Fruit fly (Drosophila melanogaster): ENCODE data around the gene Pgant4.

Pgant4 gene

dm6 chr2L:3440322-3440721, 32.1 kb upstream of the Pgant4 start (continued):
- peak; percentile 64 for TF ChIP-seq Six4 (GFP tag; optimal IDR thresholded peaks at IDR 0.05)
- TF ChIP-seq Sin3A (optimal IDR thresholded peaks at IDR 0.05) = no peak
- TF ChIP-seq ara (GFP tag; IDR thresholded peaks at IDR 0.05) = peak; percentile 69
- peak; percentile 28 for TF ChIP-seq CG31365 (tag; optimal IDR thresholded peaks at IDR 0.05)
- no peak for TF ChIP-seq CG10462 (GFP tag; optimal IDR thresholded peaks at IDR 0.05)
- TF ChIP-seq CG10274 (GFP tag; optimal IDR thresholded peaks at IDR 0.05) = peak; percentile 49
- peak; percentile 19; the same call in 1 of the 2 replicates for TF ChIP-seq Taf1 (GFP tag; IDR thresholded peaks at IDR 0.05)
- TF ChIP-seq Hey (tag; optimal IDR thresholded peaks at IDR 0.05) = no peak
- peak; percentile 77 for TF ChIP-seq slbo (GFP tag; IDR thresholded peaks at IDR 0.05)
- TF ChIP-seq sc (optimal IDR thresholded peaks at IDR 0.05) = no peak
- TF ChIP-seq sc (GFP tag; optimal IDR thresholded peaks at IDR 0.05) = peak; percentile 52
- TF ChIP-seq CG10267 (tag; optimal IDR thresholded peaks at IDR 0.05) = peak; percentile 39
- TF ChIP-seq ash1 (GFP tag; optimal IDR thresholded peaks at IDR 0.05) = no peak
- TF ChIP-seq Nf-YC (tag; optimal IDR thresholded peaks at IDR 0.05) = no peak
- peak; percentile 33 for TF ChIP-seq scrt (GFP tag; optimal IDR thresholded peaks at IDR 0.05)
- TF ChIP-seq Hr39 (optimal IDR thresholded peaks at IDR 0.05) = no peak
- peak; percentile 65 for TF ChIP-seq CG18262 (tag; optimal IDR thresholded peaks at IDR 0.05)
- no peak for TF ChIP-seq grn (GFP tag; optimal IDR thresholded peaks at IDR 0.05)
- peak; percentile 45 to 59 for TF ChIP-seq dpn (GFP tag; optimal IDR thresholded peaks at IDR 0.05)
- TF ChIP-seq CG9727 (GFP tag; optimal IDR thresholded peaks at IDR 0.05) = no peak
- TF ChIP-seq CG12299 (tag; optimal IDR thresholded peaks at IDR 0.05) = no peak
- TF ChIP-seq Bgb (GFP tag; IDR thresholded peaks at IDR 0.05; ENCODE audit: partially characterized antibody) = no peak
- peak; percentile 27 for TF ChIP-seq kah (GFP tag; optimal IDR thresholded peaks at IDR 0.05)
- no peak for TF ChIP-seq D19B (GFP tag; optimal IDR thresholded peaks at IDR 0.05)
- TF ChIP-seq E2f1 (GFP tag; IDR thresholded peaks at IDR 0.05) = peak; percentile 75
- no peak for TF ChIP-seq CG6765 (GFP tag; optimal IDR thresholded peaks at IDR 0.05)
- TF ChIP-seq CG18619 (GFP tag; optimal IDR thresholded peaks at IDR 0.05) = peak; percentile 8
- TF ChIP-seq cg (GFP tag; optimal IDR thresholded peaks at IDR 0.05) = no peak
- no peak for TF ChIP-seq pita (GFP tag; optimal IDR thresholded peaks at IDR 0.05)
- peak; percentile 64 for TF ChIP-seq bcd (GFP tag; optimal IDR thresholded peaks at IDR 0.05)
- peak; percentile 76 for TF ChIP-seq Ets65A (GFP tag)
- peak; percentile 14 for TF ChIP-seq CG5245 (GFP tag; optimal IDR thresholded peaks at IDR 0.05)
- 0 out of 3 replicates have a peak, but pooled peaks have one; percentile 43 for TF ChIP-seq Dbx (GFP tag; IDR thresholded peaks at IDR 0.05)
- peak; percentile 80 for TF ChIP-seq otp (GFP tag; IDR thresholded peaks at IDR 0.05)
- peak; percentile 27 for TF ChIP-seq caup (GFP tag; optimal IDR thresholded peaks at IDR 0.05; ENCODE audit: severe bottlenecking)
- TF ChIP-seq Gug (GFP tag; IDR thresholded peaks at IDR 0.05) = peak; percentile 49; the same call in 2 of the 4 replicates
- peak; percentile 64; the same call in 1 of the 2 replicates for TF ChIP-seq crol (GFP tag; IDR thresholded peaks at IDR 0.05)
- TF ChIP-seq fd3F (GFP tag; optimal IDR thresholded peaks at IDR 0.05) = no peak
- peak; percentile 25 for TF ChIP-seq CG16815 (GFP tag; optimal IDR thresholded peaks at IDR 0.05)
- no peak for TF ChIP-seq CG30020 (tag; optimal IDR thresholded peaks at IDR 0.05)
- TF ChIP-seq kni (GFP tag; optimal IDR thresholded peaks at IDR 0.05) = no peak
- TF ChIP-seq fru (optimal IDR thresholded peaks at IDR 0.05) = no peak
- TF ChIP-seq knrl (GFP tag; IDR thresholded peaks at IDR 0.05; ENCODE audit: partially characterized antibody) = no peak
- peak; percentile 74 for TF ChIP-seq CG31441 (GFP tag; IDR thresholded peaks at IDR 0.05)
- peak; percentile 61 for TF ChIP-seq CG6813 (GFP tag; optimal IDR thresholded peaks at IDR 0.05)
- TF ChIP-seq lov (optimal IDR thresholded peaks at IDR 0.05) = no peak
- TF ChIP-seq lov (GFP tag; IDR thresholded peaks at IDR 0.05) = 0 out of 3 replicates have a peak, but pooled peaks have one; percentile 76
- no peak for TF ChIP-seq D19A (tag; optimal IDR thresholded peaks at IDR 0.05)
- TF ChIP-seq CG43689 (GFP tag; IDR thresholded peaks at IDR 0.05) = peak; percentile 34; the same call in 1 of the 2 replicates
- no peak for TF ChIP-seq pb (GFP tag; optimal IDR thresholded peaks at IDR 0.05)
- TF ChIP-seq cwo (GFP tag; optimal IDR thresholded peaks at IDR 0.05) = peak; percentile 93
- TF ChIP-seq TFAM (GFP tag; optimal IDR thresholded peaks at IDR 0.05) = no peak
